Worm (Caenorhabditis elegans) whole organism, midembryonic: ENCODE data around the gene ndua-8.

Source experiments
- T22C8.4 ChIP-seq: fragments of 200-800 bp; sonication (Bioruptor generic); IDR thresholded peaks from 2 replicates; pipeline ENCODE4 v1.3.6; 2022; ENCODE audit warnings: missing genetic modification characterization, missing compliant biosample characterization
- cog-1 ChIP-seq: sonication (generic microtip); optimal IDR thresholded peaks from 2 replicates; lab custom pipeline; 2016; ENCODE audit warnings: missing genetic modification characterization, missing compliant biosample characterization
- flt-1 ChIP-seq: fragments of 200-800 bp; sonication (Bioruptor generic); IDR thresholded peaks from 2 replicates; pipeline ENCODE4 v1.3.6; 2022; ENCODE audit warnings: missing genetic modification characterization, missing compliant biosample characterization
- klf-2 ChIP-seq: fragments of 200-800 bp; sonication (Bioruptor generic); conservative IDR thresholded peaks from 2 replicates; pipeline ENCODE4 v1.3.6; 2022; ENCODE audit warnings: missing genetic modification reagents, missing genetic modification characterization, missing compliant biosample characterization
- med-1 ChIP-seq: sonication (generic microtip); optimal IDR thresholded peaks from 2 replicates; lab custom pipeline; 2017; ENCODE audit warnings: missing genetic modification characterization, mild to moderate bottlenecking, missing compliant biosample characterization, antibody characterized with exemption, missing genetic modification reagents; ENCODE audit not compliant: insufficient read depth
- ref-1 ChIP-seq: fragments of 200-800 bp; sonication (Bioruptor generic); conservative IDR thresholded peaks from 2 replicates; pipeline ENCODE4 v1.3.6; 2022; ENCODE audit warnings: missing genetic modification reagents, missing genetic modification characterization, missing compliant biosample characterization
- tab-1 ChIP-seq: fragments of 200-800 bp; sonication (Bioruptor generic); IDR thresholded peaks from 2 replicates; pipeline ENCODE4 v1.3.6; 2022; ENCODE audit warnings: missing genetic modification characterization, missing compliant biosample characterization
- ztf-23 ChIP-seq: fragments of 200-800 bp; sonication (Bioruptor generic); IDR thresholded peaks from 2 replicates; pipeline ENCODE4 v1.3.6; 2022; ENCODE audit warnings: missing genetic modification reagents, missing genetic modification characterization, missing compliant biosample characterization
- ztf-29 ChIP-seq: fragments of 200-800 bp; sonication (Bioruptor generic); IDR thresholded peaks from 2 replicates; pipeline ENCODE4 v1.3.6; 2022; ENCODE audit warnings: missing genetic modification reagents, missing genetic modification characterization, missing compliant biosample characterization

DNA sequence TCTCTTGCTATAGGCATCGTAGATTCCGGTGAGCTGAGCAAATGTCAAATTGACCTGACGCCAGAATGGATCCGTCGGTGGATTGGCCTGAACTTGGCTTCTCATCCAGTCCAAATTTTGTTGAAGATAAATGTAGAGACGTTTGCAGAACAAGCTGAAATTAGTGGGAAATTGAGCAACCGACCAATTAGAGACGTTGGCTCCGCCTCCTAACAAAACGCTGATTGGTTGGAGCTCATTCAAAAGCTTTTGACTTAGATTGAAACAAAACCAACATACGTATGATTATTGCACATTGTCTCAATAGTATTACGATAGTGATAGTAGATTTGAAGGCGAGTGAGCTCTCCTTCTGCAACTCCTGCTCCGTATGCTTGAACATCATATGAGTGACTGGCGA lies 22.4 kb upstream of the ndua-8 start:
- TF ChIP-seq ztf-29 (GFP tag; lab: Robert Waterston, UW) (no peak), tab-1 (GFP tag; lab: Robert Waterston, UW) (no peak), med-1 (GFP tag; lab: Kevin White, UChicago) (no peak), T22C8.4 (GFP tag; lab: Robert Waterston, UW) (no peak), cog-1 (tag; lab: Kevin White, UChicago) (no peak), flt-1 (no peak), ztf-23 (GFP tag; lab: Robert Waterston, UW) (no peak), klf-2 (GFP tag; lab: Robert Waterston, UW) (no peak), ref-1 (GFP tag; lab: Robert Waterston, UW) (no peak)
